Worm (Caenorhabditis elegans) whole organism, late embryonic: ENCODE measurements around the gene ztf-31.

ENCODE experiments used
- ceh-45 ChIP-seq: fragments of 200-800 bp; sonication (Bioruptor generic); IDR thresholded peaks from 2 replicates; pipeline ENCODE4 v1.3.6; 2022; ENCODE audit warnings: missing genetic modification reagents, missing genetic modification characterization, missing compliant biosample characterization
- pha-4 ChIP-seq: fragments of 150-350 bp; optimal IDR thresholded peaks from 2 replicates; lab custom pipeline; 2018; ENCODE audit warnings: missing biosample characterization, missing genetic modification reagents, missing genetic modification characterization

DNA sequence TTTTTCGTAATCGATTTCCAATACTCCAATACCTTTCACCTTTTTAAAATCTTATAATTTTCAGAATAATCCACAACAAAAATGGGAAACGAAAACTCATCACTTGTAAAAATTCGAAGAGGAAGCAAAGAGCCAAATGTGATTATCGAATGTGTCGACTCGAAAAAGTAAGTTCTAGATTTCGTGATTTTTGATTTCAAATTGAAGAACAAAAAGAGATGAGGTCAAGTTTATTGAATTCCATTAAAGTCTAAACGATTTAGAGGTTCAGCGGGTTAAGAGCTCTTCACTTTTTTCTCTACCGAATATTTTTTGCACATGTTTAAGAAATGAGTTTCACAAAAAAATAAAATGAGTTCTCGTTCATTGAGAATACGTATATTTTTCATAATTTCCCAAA is 17.8 kb downstream of the ztf-31 start, which contains the start of gene B0361.4:
- TF ChIP-seq ceh-45 (GFP tag; lab: Robert Waterston, UW) (no peak), pha-4 (tag; lab: Kevin White, UChicago) (no peak)
